Worm (Caenorhabditis elegans): ENCODE results near the gene srbc-32.

Gene srbc-32

ce11 chrV:3486857-3487256, at the start of gene srbc-32:
Gene srbc-32, minus strand, starts transcription at chrV:3486957.
- TF ChIP-seq nhr-76 (tag; optimal IDR thresholded peaks at IDR 0.05) (no peak), Y75B8A.6 (GFP tag; IDR thresholded peaks at IDR 0.05) (no peak), dmd-8 (GFP tag; IDR thresholded peaks at IDR 0.05) (no peak), cey-2 (tag; optimal IDR thresholded peaks at IDR 0.05; ENCODE audit: borderline replicate concordance, insufficient read depth) (no peak), mxl-3 (GFP tag; optimal IDR thresholded peaks at IDR 0.05) (no peak), aha-1 (tag) (no peak), zip-11 (GFP tag; IDR thresholded peaks at IDR 0.05) (no peak), lin-1 (GFP tag; IDR thresholded peaks at IDR 0.05) (no peak), duxl-1 (tag; optimal IDR thresholded peaks at IDR 0.05; ENCODE audit: poor library complexity) (no peak), Y105C5A.15 (GFP tag; IDR thresholded peaks at IDR 0.05) (no peak), nhr-237 (tag; optimal IDR thresholded peaks at IDR 0.05) (no peak), skn-1 (tag; optimal IDR thresholded peaks at IDR 0.05) (no peak), dmd-6 (GFP tag; IDR thresholded peaks at IDR 0.05) (no peak), saeg-2 (GFP tag; IDR thresholded peaks at IDR 0.05) (no peak), pqm-1 (tag; optimal IDR thresholded peaks at IDR 0.05) (no peak), jun-1 (tag; optimal IDR thresholded peaks at IDR 0.05) (no peak), nhr-48 (tag; optimal IDR thresholded peaks at IDR 0.05) (no peak)

- TF ChIP-seq ZK546.5 (tag; optimal IDR thresholded peaks at IDR 0.05) = no peak
- no peak for TF ChIP-seq ces-1 (GFP tag; optimal IDR thresholded peaks at IDR 0.05)
- TF ChIP-seq nhr-6 (tag; optimal IDR thresholded peaks at IDR 0.05) = no peak
- TF ChIP-seq F44E2.7 (GFP tag; IDR thresholded peaks at IDR 0.05) = no peak
- TF ChIP-seq ctbp-1 (GFP tag; IDR thresholded peaks at IDR 0.05) = no peak
- no peak for TF ChIP-seq cey-2 (tag; optimal IDR thresholded peaks at IDR 0.05; ENCODE audit: borderline replicate concordance, insufficient read depth)
- no peak for TF ChIP-seq mxl-3 (GFP tag; optimal IDR thresholded peaks at IDR 0.05)
- TF ChIP-seq dve-1 (tag; optimal IDR thresholded peaks at IDR 0.05; ENCODE audit: insufficient read depth) = no peak
- no peak for TF ChIP-seq pha-4 (GFP tag; IDR thresholded peaks at IDR 0.05)
- TF ChIP-seq pha-4 (tag; optimal IDR thresholded peaks at IDR 0.05) = no peak
- no peak for TF ChIP-seq lim-7 (GFP tag; IDR thresholded peaks at IDR 0.05)
- no peak for TF ChIP-seq ceh-62 (tag; optimal IDR thresholded peaks at IDR 0.05)
- no peak for TF ChIP-seq jun-1 (tag; optimal IDR thresholded peaks at IDR 0.05)
- TF ChIP-seq hif-1 (tag; optimal IDR thresholded peaks at IDR 0.05) = no peak
- no peak for TF ChIP-seq Y5F2A.4 (GFP tag; optimal IDR thresholded peaks at IDR 0.05)
- TF ChIP-seq rbr-2 (tag; optimal IDR thresholded peaks at IDR 0.05) = no peak
- no peak for TF ChIP-seq lin-39 (tag; optimal IDR thresholded peaks at IDR 0.05)
Measured at ce11 chrV:3535260-3535659, 48.5 kb upstream of the srbc-32 start, which contains the start of gene nhr-221. Gene nhr-221, minus strand, starts transcription at chrV:3535360.

ce11 chrV:3530403-3530802, 43.6 kb upstream of the srbc-32 start, which contains the start of gene srbc-66:
Gene srbc-66, plus strand, starts transcription at chrV:3530703.
- TF ChIP-seq zag-1 (tag; optimal IDR thresholded peaks at IDR 0.05) (no peak), nhr-42 (GFP tag; IDR thresholded peaks at IDR 0.05) (no peak), zip-2 (tag; optimal IDR thresholded peaks at IDR 0.05) (no peak), egl-27 (tag; optimal IDR thresholded peaks at IDR 0.05) (no peak), ceh-44 (GFP tag; IDR thresholded peaks at IDR 0.05) (no peak), vab-7 (GFP tag; IDR thresholded peaks at IDR 0.05) (no peak), F26F4.8 (GFP tag; conservative IDR thresholded peaks at IDR 0.05) (no peak), nhr-25 (tag; optimal IDR thresholded peaks at IDR 0.05; ENCODE audit: borderline replicate concordance, insufficient read depth) (no peak), ceh-20 (GFP tag; IDR thresholded peaks at IDR 0.05) (no peak), ctbp-1 (GFP tag; IDR thresholded peaks at IDR 0.05) (no peak), ZK546.5 (tag; optimal IDR thresholded peaks at IDR 0.05) (no peak), gei-8 (GFP tag; optimal IDR thresholded peaks at IDR 0.05) (no peak)
